Worm (Caenorhabditis elegans) whole organism, young adult: ENCODE data around the gene ptr-1.
A peak's percentile ranks its signal among the peaks of the same experiment; 100 is the strongest.

Experiments
- B0261.1 ChIP-seq: sonication (generic microtip); optimal IDR thresholded peaks from 2 replicates; lab custom pipeline; 2016; ENCODE audit warnings: mild to moderate bottlenecking, missing genetic modification characterization, moderate library complexity, missing compliant biosample characterization
- D2030.7 ChIP-seq: fragments of 200-800 bp; sonication (Bioruptor generic); IDR thresholded peaks from 2 replicates; pipeline ENCODE4 v1.3.6; 2022; ENCODE audit warnings: missing genetic modification reagents, missing genetic modification characterization, missing compliant biosample characterization
- F23B12.7 ChIP-seq: sonication (generic microtip); optimal IDR thresholded peaks from 2 replicates; lab custom pipeline; 2017; ENCODE audit warnings: missing genetic modification characterization, mild to moderate bottlenecking, missing compliant biosample characterization, antibody characterized with exemption, moderate library complexity; ENCODE audit not compliant: insufficient read depth
- F33H1.4 ChIP-seq: fragments of 200-800 bp; sonication (Bioruptor generic); IDR thresholded peaks from 2 replicates; pipeline ENCODE4 v1.3.6; 2022; ENCODE audit warnings: missing genetic modification reagents, missing genetic modification characterization, missing compliant biosample characterization
- K12H6.12 ChIP-seq: fragments of 200-800 bp; sonication (Bioruptor generic); optimal IDR thresholded peaks from 2 replicates; lab custom pipeline; 2018; ENCODE audit warnings: mild to moderate bottlenecking, missing genetic modification characterization, missing compliant biosample characterization
- Y67H2A.10 ChIP-seq: fragments of 200-800 bp; sonication (Bioruptor generic); conservative IDR thresholded peaks from 2 replicates; pipeline ENCODE4 v1.3.6; 2022; ENCODE audit warnings: missing genetic modification reagents, missing genetic modification characterization, missing compliant biosample characterization
- ama-1 ChIP-seq, 3 experiments: fragments of 150-350 bp in 1 of 3; sonication (generic microtip) in 2 of 3; optimal IDR thresholded peaks; 2 replicates each; lab custom pipeline; 2014 to 2018; ENCODE audit warnings: missing biosample characterization in 2 of 3, missing genetic modification characterization in 2 of 3, missing genetic modification reagents in 2 of 3
- aptf-2 ChIP-seq: fragments of 200-800 bp; sonication (Bioruptor generic); conservative IDR thresholded peaks from 2 replicates; pipeline ENCODE4 v1.3.6; 2022; ENCODE audit warnings: missing genetic modification reagents, missing genetic modification characterization, missing compliant biosample characterization
- aptf-3 ChIP-seq: fragments of 200-800 bp; sonication (Bioruptor generic); IDR thresholded peaks from 2 replicates; pipeline ENCODE4 v1.3.6; 2022; ENCODE audit warnings: missing genetic modification characterization, missing compliant biosample characterization
- attf-5 ChIP-seq: fragments of 200-800 bp; sonication (Bioruptor generic); optimal IDR thresholded peaks from 2 replicates; lab custom pipeline; 2018; ENCODE audit warnings: mild to moderate bottlenecking, missing genetic modification characterization, missing compliant biosample characterization
- cebp-1 ChIP-seq, 2 experiments: fragments of 200-800 bp in 1 of 2; sonication (Bioruptor generic) in 1 of 2; sonication (generic microtip) in 1 of 2; IDR thresholded peaks in 1 of 2; optimal IDR thresholded peaks in 1 of 2; 2 replicates each; pipeline versions ENCODE4 v1.3.6 to Lab custom; 2017 to 2022; ENCODE audit warnings: missing compliant biosample characterization in 2 of 2, missing genetic modification characterization in 2 of 2, mild to moderate bottlenecking in 1 of 2, missing genetic modification reagents in 1 of 2, moderate library complexity in 1 of 2
- ceh-100 ChIP-seq: fragments of 200-800 bp; sonication (Bioruptor generic); IDR thresholded peaks from 2 replicates; pipeline ENCODE4 v1.3.6; 2022; ENCODE audit warnings: missing genetic modification reagents, missing genetic modification characterization, missing compliant biosample characterization
- ceh-27 ChIP-seq: fragments of 200-800 bp; sonication (Bioruptor generic); optimal IDR thresholded peaks from 2 replicates; lab custom pipeline; 2018; ENCODE audit warnings: mild to moderate bottlenecking, missing genetic modification characterization, moderate library complexity, missing compliant biosample characterization
- ceh-91 ChIP-seq: fragments of 200-800 bp; sonication (Bioruptor generic); IDR thresholded peaks from 2 replicates; pipeline ENCODE4 v1.3.6; 2022; ENCODE audit warnings: missing genetic modification reagents, missing genetic modification characterization, missing compliant biosample characterization
- die-1 ChIP-seq: sonication (generic microtip); optimal IDR thresholded peaks from 2 replicates; lab custom pipeline; 2016; ENCODE audit warnings: missing genotype, mild to moderate bottlenecking, missing genetic modification characterization, missing compliant biosample characterization
- dox-1 ChIP-seq: fragments of 200-800 bp; sonication (Bioruptor generic); IDR thresholded peaks from 2 replicates; pipeline ENCODE4 v1.3.6; 2022; ENCODE audit warnings: missing genetic modification reagents, missing genetic modification characterization, missing compliant biosample characterization
- dpff-1 ChIP-seq: sonication (generic microtip); optimal IDR thresholded peaks from 2 replicates; lab custom pipeline; 2017; ENCODE audit warnings: mild to moderate bottlenecking, missing genetic modification characterization, missing compliant biosample characterization
- egl-44 ChIP-seq: fragments of 200-800 bp; sonication (Bioruptor generic); IDR thresholded peaks from 2 replicates; pipeline ENCODE4 v1.3.6; 2022; ENCODE audit warnings: missing genetic modification reagents, missing genetic modification characterization, missing compliant biosample characterization
- him-1 ChIP-seq: sonication (generic microtip); optimal IDR thresholded peaks from 2 replicates; lab custom pipeline; 2016; ENCODE audit warnings: missing genotype, missing genetic modification reagents, missing genetic modification characterization, missing compliant biosample characterization
- hmg-1.2 ChIP-seq: fragments of 200-800 bp; sonication (Bioruptor generic); IDR thresholded peaks from 2 replicates; pipeline ENCODE4 v1.3.6; 2022; ENCODE audit warnings: missing genetic modification reagents, missing genetic modification characterization, missing compliant biosample characterization
- hrde-1 ChIP-seq: sonication (generic microtip); optimal IDR thresholded peaks from 2 replicates; lab custom pipeline; 2016; ENCODE audit warnings: missing genetic modification characterization, mild to moderate bottlenecking, missing compliant biosample characterization, moderate library complexity, missing genotype, missing genetic modification reagents, borderline replicate concordance
- hsf-1 ChIP-seq: fragments of 200-800 bp; sonication (Bioruptor generic); IDR thresholded peaks from 2 replicates; pipeline ENCODE4 v1.3.6; 2022; ENCODE audit warnings: missing genetic modification reagents, missing genetic modification characterization, missing compliant biosample characterization
- let-607 ChIP-seq, 2 experiments: fragments of 200-800 bp in 1 of 2; sonication (Bioruptor generic) in 1 of 2; sonication (generic microtip) in 1 of 2; optimal IDR thresholded peaks; 2 replicates each; lab custom pipeline; 2016 to 2018; ENCODE audit warnings: mild to moderate bottlenecking in 2 of 2, missing compliant biosample characterization in 2 of 2, missing genetic modification characterization in 2 of 2, moderate library complexity in 2 of 2, missing genotype in 1 of 2
- lin-26 ChIP-seq: fragments of 200-800 bp; sonication (Bioruptor generic); IDR thresholded peaks from 2 replicates; pipeline ENCODE4 v1.3.6; 2022; ENCODE audit warnings: missing genetic modification reagents, missing genetic modification characterization, missing compliant biosample characterization
- lir-1 ChIP-seq: fragments of 200-800 bp; sonication (Bioruptor generic); conservative IDR thresholded peaks from 2 replicates; pipeline ENCODE4 v1.3.6; 2022; ENCODE audit warnings: missing genetic modification reagents, missing genetic modification characterization, missing compliant biosample characterization
- madf-6 ChIP-seq: fragments of 200-800 bp; sonication (Bioruptor generic); IDR thresholded peaks from 2 replicates; pipeline ENCODE4 v1.3.6; 2022; ENCODE audit warnings: missing genetic modification reagents, missing genetic modification characterization, missing compliant biosample characterization
- mcd-1 ChIP-seq: fragments of 200-800 bp; sonication (Bioruptor generic); IDR thresholded peaks from 2 replicates; pipeline ENCODE4 v1.3.6; 2022; ENCODE audit warnings: missing genetic modification reagents, missing genetic modification characterization, missing compliant biosample characterization
- nhr-179 ChIP-seq: sonication (generic microtip); optimal IDR thresholded peaks from 2 replicates; lab custom pipeline; 2016; ENCODE audit warnings: mild to moderate bottlenecking, missing genetic modification characterization, missing compliant biosample characterization
- nhr-80 ChIP-seq: sonication (generic microtip); optimal IDR thresholded peaks from 2 replicates; lab custom pipeline; 2016; ENCODE audit warnings: missing genetic modification characterization, missing compliant biosample characterization
- repo-1 ChIP-seq: sonication (generic microtip); optimal IDR thresholded peaks from 2 replicates; lab custom pipeline; 2017; ENCODE audit warnings: mild to moderate bottlenecking, missing genetic modification characterization, missing compliant biosample characterization
- sdz-38 ChIP-seq: sonication (generic microtip); optimal IDR thresholded peaks from 2 replicates; lab custom pipeline; 2016; ENCODE audit warnings: missing genotype, missing genetic modification characterization, missing compliant biosample characterization
- snpc-4 ChIP-seq, 5 experiments: fragments of 150-350 bp in 1 of 5; sonication (generic microtip) in 4 of 5; optimal IDR thresholded peaks; 2 replicates each; lab custom pipeline; 2014 to 2018; ENCODE audit warnings: missing genetic modification characterization in 5 of 5, missing biosample characterization in 3 of 5, antibody characterized with exemption in 2 of 5, mild to moderate bottlenecking in 2 of 5, missing compliant biosample characterization in 2 of 5, missing genotype in 2 of 5, moderate library complexity in 2 of 5, missing genetic modification reagents in 1 of 5
- tlf-1 ChIP-seq: fragments of 200-800 bp; sonication (Bioruptor generic); optimal IDR thresholded peaks from 2 replicates; lab custom pipeline; 2018; ENCODE audit warnings: mild to moderate bottlenecking, missing genetic modification characterization, missing compliant biosample characterization
- ztf-18 ChIP-seq: sonication (generic microtip); optimal IDR thresholded peaks from 2 replicates; lab custom pipeline; 2016; ENCODE audit warnings: missing genotype, mild to moderate bottlenecking, missing genetic modification characterization, missing compliant biosample characterization
- ztf-26 ChIP-seq: sonication (generic microtip); optimal IDR thresholded peaks from 2 replicates; lab custom pipeline; 2017; ENCODE audit warnings: missing genetic modification characterization, missing compliant biosample characterization
- ztf-3 ChIP-seq: fragments of 200-800 bp; sonication (Bioruptor generic); optimal IDR thresholded peaks from 2 replicates; lab custom pipeline; 2018; ENCODE audit warnings: mild to moderate bottlenecking, missing genetic modification characterization, missing compliant biosample characterization

Gene ptr-1

DNA sequence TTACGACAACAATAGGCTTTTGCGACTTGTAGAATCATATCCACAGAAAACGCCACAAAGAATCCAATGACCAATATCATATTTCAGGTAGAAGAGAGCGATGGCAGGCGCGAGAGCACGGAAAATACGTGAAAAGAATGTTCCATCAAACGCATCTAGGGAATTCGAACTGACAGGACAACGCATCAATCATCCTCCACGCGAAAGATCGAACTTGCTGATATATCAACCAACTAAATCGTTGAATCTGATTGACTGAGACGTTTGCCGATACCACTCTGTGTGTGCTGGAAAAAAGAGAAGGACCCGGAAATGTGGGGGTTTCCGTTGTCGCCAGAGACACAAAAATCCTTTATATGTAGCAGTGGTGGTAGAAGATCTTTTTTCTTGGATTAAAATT, 36.7 kb upstream of the ptr-1 start:
- no peak for TF ChIP-seq ceh-100
- TF ChIP-seq aptf-2: no peak
- TF ChIP-seq madf-6 (GFP tag; lab: Robert Waterston, UW): 0 out of 2 replicates have a peak, but pooled peaks have one; percentile 24

- TF ChIP-seq sdz-38 (tag; lab: Kevin White, UChicago): no peak
- no peak for TF ChIP-seq him-1 (tag; lab: Kevin White, UChicago)
- no peak for TF ChIP-seq B0261.1 (tag; lab: Kevin White, UChicago)
- TF ChIP-seq aptf-3: no peak
- TF ChIP-seq die-1: no peak
- TF ChIP-seq ceh-91 (GFP tag; lab: Robert Waterston, UW): no peak
- TF ChIP-seq F33H1.4 (GFP tag; lab: Robert Waterston, UW): no peak
- no peak for TF ChIP-seq tlf-1 (GFP tag; lab: Kevin White, UChicago)
- TF ChIP-seq ztf-3 (GFP tag; lab: Kevin White, UChicago): no peak
- no peak for TF ChIP-seq ama-1 (optimal IDR thresholded peaks at IDR 0.05; lab: Kevin White, UChicago)
- TF ChIP-seq ama-1 (GFP tag; optimal IDR thresholded peaks at IDR 0.05; lab: Kevin White, UChicago): no peak
- TF ChIP-seq lin-26 (GFP tag; lab: Robert Waterston, UW): no peak
- no peak for TF ChIP-seq lir-1 (GFP tag; lab: Robert Waterston, UW)
- no peak for TF ChIP-seq dpff-1 (tag; lab: Kevin White, UChicago)
- TF ChIP-seq egl-44: no peak
- no peak for TF ChIP-seq nhr-179 (tag; lab: Kevin White, UChicago)
Observed at ce11 chrV:9217158-9217557, 35.6 kb upstream of the ptr-1 start, which contains the start of gene pacs-1. Gene pacs-1 (minus strand): TSS chrV:9217258.

DNA sequence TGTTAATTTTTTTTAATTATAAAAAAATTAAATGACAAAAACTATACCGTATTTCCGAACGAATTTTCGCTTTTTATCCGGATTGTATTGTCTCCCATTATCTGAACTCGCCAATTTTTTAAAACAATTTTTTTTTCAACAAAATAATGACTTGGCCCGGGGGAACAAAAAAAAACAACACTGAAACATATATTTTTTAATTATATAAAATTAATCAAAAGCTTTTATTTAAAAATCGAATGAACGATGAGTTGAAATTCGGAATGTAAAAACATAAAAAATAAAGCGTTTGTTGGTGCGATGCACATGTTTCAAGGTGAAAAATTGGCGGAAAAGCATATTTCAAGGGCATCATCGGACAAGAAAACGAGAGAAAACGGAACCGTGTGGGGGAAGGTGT, 32.0 kb upstream of the ptr-1 start, which contains the start of gene mdt-27:
mdt-27 (minus strand) TSS at position 101 of the 400 bp plus-strand sequence.
- TF ChIP-seq repo-1 (tag; lab: Kevin White, UChicago): no peak
- no peak for TF ChIP-seq Y67H2A.10 (GFP tag; lab: Robert Waterston, UW)
- TF ChIP-seq madf-6 (GFP tag; lab: Robert Waterston, UW): no peak

DNA sequence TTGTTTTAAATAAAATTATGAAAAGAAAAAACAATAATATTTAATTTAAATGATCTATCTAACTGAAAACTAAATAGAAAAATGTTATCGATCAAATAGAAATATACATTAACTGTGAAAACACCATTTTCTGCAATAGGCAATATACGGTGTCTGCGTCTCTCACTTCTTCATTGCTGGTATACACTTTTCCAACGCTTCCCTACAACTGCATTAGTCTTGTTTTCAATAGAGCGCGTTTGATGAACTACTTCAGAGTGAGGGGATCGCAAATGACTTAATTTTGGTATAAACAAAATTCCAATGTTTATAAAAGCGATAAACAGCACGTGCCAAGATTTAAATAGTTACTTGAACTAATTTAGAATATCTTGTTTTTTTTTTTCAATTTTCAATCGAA, 31.0 kb upstream of the ptr-1 start:
- TF ChIP-seq hrde-1 (tag; lab: Kevin White, UChicago) (no peak), cebp-1 (GFP tag; IDR thresholded peaks at IDR 0.05; lab: Robert Waterston, UW) (no peak), cebp-1 (tag; optimal IDR thresholded peaks at IDR 0.05; lab: Kevin White, UChicago) (peak; percentile 22), hsf-1 (no peak), attf-5 (GFP tag; lab: Kevin White, UChicago) (peak; percentile 87), ceh-27 (GFP tag; lab: Kevin White, UChicago) (peak; percentile 7), D2030.7 (no peak), ztf-26 (tag; lab: Kevin White, UChicago) (no peak), let-607 (tag; optimal IDR thresholded peaks at IDR 0.05; lab: Kevin White, UChicago) (peak in 1 of 2 experiments; percentile 59), nhr-80 (tag; lab: Kevin White, UChicago) (peak; percentile 76), ztf-18 (tag; lab: Kevin White, UChicago) (peak; percentile 22), dox-1 (peak; percentile 47; the same call in 1 of the 2 replicates), mcd-1 (GFP tag; lab: Robert Waterston, UW) (peak; percentile 48; the same call in 1 of the 2 replicates), hmg-1.2 (GFP tag; lab: Robert Waterston, UW) (peak; percentile 74; the same call in 1 of the 2 replicates), snpc-4 (GFP tag; optimal IDR thresholded peaks at IDR 0.05; lab: Kevin White, UChicago) (no peak), snpc-4 (tag; optimal IDR thresholded peaks at IDR 0.05; lab: Kevin White, UChicago) (peak in 1 of 4 experiments; percentile 60), F23B12.7 (tag; lab: Kevin White, UChicago) (peak; percentile 35), K12H6.12 (peak; percentile 8)
